Worm (Caenorhabditis elegans) whole organism, young adult: ENCODE results near the gene srlf-12.

Experiments
- attf-5 ChIP-seq: fragments of 200-800 bp; sonication (Bioruptor generic); optimal IDR thresholded peaks from 2 replicates; lab custom pipeline; 2018; ENCODE audit warnings: mild to moderate bottlenecking, missing genetic modification characterization, missing compliant biosample characterization
- ceh-27 ChIP-seq: fragments of 200-800 bp; sonication (Bioruptor generic); optimal IDR thresholded peaks from 2 replicates; lab custom pipeline; 2018; ENCODE audit warnings: mild to moderate bottlenecking, missing genetic modification characterization, moderate library complexity, missing compliant biosample characterization
- ets-4 ChIP-seq: fragments of 200-800 bp; sonication (Bioruptor generic); optimal IDR thresholded peaks from 2 replicates; lab custom pipeline; 2018; ENCODE audit warnings: mild to moderate bottlenecking, missing genetic modification characterization, missing compliant biosample characterization
- hlh-12 ChIP-seq: sonication (generic microtip); optimal IDR thresholded peaks from 2 replicates; lab custom pipeline; 2016; ENCODE audit warnings: missing genetic modification characterization, missing compliant biosample characterization
- hrde-1 ChIP-seq: sonication (generic microtip); optimal IDR thresholded peaks from 2 replicates; lab custom pipeline; 2016; ENCODE audit warnings: missing genetic modification characterization, mild to moderate bottlenecking, missing compliant biosample characterization, moderate library complexity, missing genotype, missing genetic modification reagents, borderline replicate concordance
- lin-35 ChIP-seq, 3 experiments: fragments of 150-350 bp in 2 of 3; sonication (generic microtip) in 1 of 3; optimal IDR thresholded peaks; 2 replicates each; lab custom pipeline; 2014 to 2018; ENCODE audit warnings: missing biosample characterization in 3 of 3, missing genetic modification characterization in 3 of 3, missing genetic modification reagents in 3 of 3
- madf-3 ChIP-seq: fragments of 200-800 bp; sonication (Bioruptor generic); IDR thresholded peaks from 2 replicates; pipeline ENCODE4 v1.3.6; 2022; ENCODE audit warnings: missing genetic modification reagents, missing genetic modification characterization, missing compliant biosample characterization
- pha-4 ChIP-seq: fragments of 150-350 bp; sonication (generic microtip); optimal IDR thresholded peaks from 2 replicates; lab custom pipeline; 2014; ENCODE audit warnings: missing biosample characterization, missing genetic modification reagents, missing genetic modification characterization
- ztf-25 ChIP-seq: fragments of 200-800 bp; sonication (Bioruptor generic); IDR thresholded peaks from 2 replicates; pipeline ENCODE4 v1.3.6; 2022; ENCODE audit warnings: missing genetic modification reagents, missing genetic modification characterization, missing compliant biosample characterization

ce11 chrIV:10915388-10915787 is 23.5 kb upstream of the srlf-12 start, which contains the start of gene ZK593.3:
- TF ChIP-seq hlh-12 (tag; lab: Kevin White, UChicago) = no peak
- TF ChIP-seq madf-3 = no peak
- TF ChIP-seq ceh-27 (GFP tag; lab: Kevin White, UChicago) = no peak
- TF ChIP-seq hrde-1 (tag; lab: Kevin White, UChicago) = no peak
- TF ChIP-seq pha-4 (tag; lab: Kevin White, UChicago) = no peak
- TF ChIP-seq lin-35 (GFP tag; optimal IDR thresholded peaks at IDR 0.05; lab: Kevin White, UChicago) = no peak
- no peak for TF ChIP-seq ets-4 (GFP tag; lab: Kevin White, UChicago)
- no peak for TF ChIP-seq attf-5 (GFP tag; lab: Kevin White, UChicago)
- TF ChIP-seq ztf-25 (GFP tag; lab: Robert Waterston, UW) = no peak
